Worm (Caenorhabditis elegans) whole organism, L1 larva: ENCODE results near the gene Y57G7A.2.

Experiments
- ceh-63 ChIP-seq: fragments of 200-800 bp; sonication (Bioruptor generic); optimal IDR thresholded peaks from 2 replicates; lab custom pipeline; 2018; ENCODE audit warnings: mild to moderate bottlenecking, missing genetic modification characterization, missing compliant biosample characterization
- snpc-4 ChIP-seq: fragments of 150-350 bp; optimal IDR thresholded peaks from 2 replicates; lab custom pipeline; 2014; ENCODE audit warnings: missing biosample characterization, missing genetic modification characterization
- unc-130 ChIP-seq: fragments of 150-350 bp; optimal IDR thresholded peaks from 2 replicates; lab custom pipeline; 2017; ENCODE audit warnings: missing biosample characterization, missing genetic modification characterization, inconsistent platforms

DNA sequence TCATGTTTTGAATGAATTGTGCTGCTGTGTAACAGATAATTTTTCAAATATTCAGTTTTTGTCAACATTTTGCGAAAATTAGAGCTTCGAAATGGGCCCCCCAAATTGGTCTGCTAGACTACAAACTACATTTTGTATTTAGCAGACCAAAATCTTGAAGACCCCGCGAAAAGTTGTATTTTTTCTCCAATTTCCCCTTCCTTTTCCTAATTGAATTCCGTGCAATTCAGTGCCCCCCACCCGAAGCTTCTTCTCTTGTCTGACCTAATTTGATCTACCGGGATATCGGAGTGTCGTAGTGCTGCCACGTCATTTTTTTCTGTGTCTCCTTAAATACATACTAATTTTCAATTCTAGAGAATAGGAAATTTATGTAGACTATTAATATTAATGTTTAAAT lies 28.1 kb downstream of the Y57G7A.2 start:
- TF ChIP-seq snpc-4 = no peak
- TF ChIP-seq unc-130 (tag; lab: Kevin White, UChicago) = no peak
- TF ChIP-seq ceh-63 (GFP tag; lab: Kevin White, UChicago) = no peak
